Fruit fly (Drosophila melanogaster) whole organism, embryonic: ENCODE data around the gene Rnf146.

Experiments used
- Atf6 ChIP-seq: fragments of 200-800 bp; sonication (Bioruptor generic); IDR thresholded peaks from 2 replicates; pipeline ENCODE4 v1.3.6; 2022; ENCODE audit warnings: missing biosample characterization, missing genetic modification characterization
- B-H1 ChIP-seq: fragments of 200-800 bp; sonication (Bioruptor generic); IDR thresholded peaks from 3 replicates; pipeline ENCODE4 v1.3.6; 2022; ENCODE audit warnings: missing biosample characterization, missing genetic modification characterization
- CG10267 ChIP-seq: fragments of 200-800 bp; sonication (Bioruptor generic); optimal IDR thresholded peaks from 2 replicates; lab custom pipeline; 2018; ENCODE audit warnings: missing biosample characterization, mild to moderate bottlenecking, missing genetic modification characterization, moderate library complexity
- CG10654 ChIP-seq: fragments of 200-800 bp; sonication (Bioruptor generic); optimal IDR thresholded peaks from 2 replicates; lab custom pipeline; 2016; ENCODE audit warnings: missing biosample characterization, missing genetic modification characterization
- CG11504 ChIP-seq: fragments of 200-800 bp; sonication (Bioruptor generic); optimal IDR thresholded peaks from 3 replicates; lab custom pipeline; 2019; ENCODE audit warnings: missing biosample characterization, mild to moderate bottlenecking, missing genetic modification characterization, moderate library complexity
- CG12942 ChIP-seq: fragments of 200-800 bp; sonication (Bioruptor generic); optimal IDR thresholded peaks from 3 replicates; lab custom pipeline; 2016; ENCODE audit warnings: missing biosample characterization, missing genetic modification characterization
- CG13424 ChIP-seq: fragments of 200-800 bp; sonication (Bioruptor generic); optimal IDR thresholded peaks from 2 replicates; lab custom pipeline; 2019; ENCODE audit warnings: missing biosample characterization, mild to moderate bottlenecking, missing genetic modification characterization, moderate library complexity
- CG14667 ChIP-seq: fragments of 200-800 bp; sonication (Bioruptor generic); IDR thresholded peaks from 2 replicates; pipeline ENCODE4 v1.3.6; 2022; ENCODE audit warnings: missing biosample characterization, missing genetic modification characterization
- CG16779 ChIP-seq: fragments of 200-800 bp; sonication (Bioruptor generic); IDR thresholded peaks from 2 replicates; pipeline ENCODE4 v1.3.6; 2022; ENCODE audit warnings: missing biosample characterization, missing genetic modification characterization
- CG2712 ChIP-seq: fragments of 200-800 bp; optimal IDR thresholded peaks from 3 replicates; lab custom pipeline; 2019; ENCODE audit warnings: missing biosample characterization, mild to moderate bottlenecking, missing genetic modification characterization, moderate library complexity
- CG32532 ChIP-seq: fragments of 200-800 bp; sonication (Bioruptor generic); IDR thresholded peaks from 2 replicates; pipeline ENCODE4 v1.3.6; 2022; ENCODE audit warnings: missing biosample characterization, missing genetic modification characterization
- CG32767 ChIP-seq: fragments of 200-800 bp; sonication (Bioruptor generic); IDR thresholded peaks from 2 replicates; pipeline ENCODE4 v1.3.6; 2022; ENCODE audit warnings: missing biosample characterization, missing genetic modification characterization
- CG3281 ChIP-seq: fragments of 200-800 bp; sonication (Bioruptor generic); optimal IDR thresholded peaks from 3 replicates; lab custom pipeline; 2017; ENCODE audit warnings: missing biosample characterization, mild to moderate bottlenecking, missing genetic modification characterization
- CG33557 ChIP-seq: fragments of 200-800 bp; sonication (Bioruptor generic); optimal IDR thresholded peaks from 2 replicates; lab custom pipeline; 2019; ENCODE audit warnings: missing biosample characterization, mild to moderate bottlenecking, missing genetic modification characterization, moderate library complexity
- CG34422 ChIP-seq: fragments of 200-800 bp; sonication (Bioruptor generic); IDR thresholded peaks from 3 replicates; pipeline ENCODE4 v1.3.6; 2022; ENCODE audit warnings: missing biosample characterization, missing genetic modification characterization
- CG3995 ChIP-seq: fragments of 200-800 bp; sonication (Bioruptor generic); optimal IDR thresholded peaks from 3 replicates; lab custom pipeline; 2016; ENCODE audit warnings: missing biosample characterization, missing genetic modification characterization
- CG4282 ChIP-seq: fragments of 200-800 bp; sonication (Bioruptor generic); optimal IDR thresholded peaks from 2 replicates; lab custom pipeline; 2016; ENCODE audit warnings: missing biosample characterization, missing genetic modification characterization
- CG4820 ChIP-seq: fragments of 200-800 bp; sonication (Bioruptor generic); optimal IDR thresholded peaks from 3 replicates; lab custom pipeline; 2016; ENCODE audit warnings: missing biosample characterization, missing genetic modification characterization
- CG8944 ChIP-seq: fragments of 200-800 bp; sonication (Bioruptor generic); optimal IDR thresholded peaks from 3 replicates; lab custom pipeline; 2016; ENCODE audit warnings: missing biosample characterization, missing genetic modification characterization
- CG9437 ChIP-seq: fragments of 200-800 bp; sonication (Bioruptor generic); optimal IDR thresholded peaks from 2 replicates; lab custom pipeline; 2018; ENCODE audit warnings: missing biosample characterization, mild to moderate bottlenecking, missing genetic modification characterization
- Dip3 ChIP-seq: fragments of 200-800 bp; sonication (Bioruptor generic); optimal IDR thresholded peaks from 3 replicates; lab custom pipeline; 2016; ENCODE audit warnings: missing biosample characterization, missing genetic modification characterization
- H15 ChIP-seq: fragments of 200-800 bp; sonication (Bioruptor generic); IDR thresholded peaks from 3 replicates; pipeline ENCODE4 v1.3.6; 2022; ENCODE audit warnings: missing biosample characterization, missing genetic modification characterization
- Hand ChIP-seq: fragments of 200-800 bp; sonication (Bioruptor generic); optimal IDR thresholded peaks from 2 replicates; lab custom pipeline; 2017; ENCODE audit warnings: mild to moderate bottlenecking, missing biosample characterization, missing genetic modification reagents, missing genetic modification characterization
- Hey ChIP-seq: fragments of 200-800 bp; sonication (Bioruptor generic); optimal IDR thresholded peaks from 3 replicates; lab custom pipeline; 2018; ENCODE audit warnings: missing biosample characterization, mild to moderate bottlenecking, missing genetic modification characterization
- Hr51 ChIP-seq, 2 experiments: fragments of 200-800 bp; sonication (Bioruptor generic); optimal IDR thresholded peaks; 2 replicates in 1 of 2; 3 replicates in 1 of 2; lab custom pipeline; 2016 to 2018; ENCODE audit warnings: missing biosample characterization in 2 of 2, missing genetic modification characterization in 2 of 2, mild to moderate bottlenecking in 1 of 2, moderate library complexity in 1 of 2
- Med ChIP-seq: fragments of 200-800 bp; sonication (Bioruptor generic); peaks from one replicate; lab custom pipeline; 2016; ENCODE audit warnings: missing biosample characterization, missing genetic modification characterization, mild to moderate bottlenecking, inconsistent platforms, moderate library complexity
- PHDP ChIP-seq: fragments of 200-800 bp; sonication (Bioruptor generic); optimal IDR thresholded peaks from 3 replicates; lab custom pipeline; 2018; ENCODE audit warnings: missing biosample characterization, mild to moderate bottlenecking, missing genetic modification characterization, moderate library complexity
- Ravus ChIP-seq: fragments of 200-800 bp; sonication (Bioruptor generic); IDR thresholded peaks from 2 replicates; pipeline ENCODE4 v1.3.6; 2022; ENCODE audit warnings: missing biosample characterization, missing genetic modification characterization
- Six4 ChIP-seq: fragments of 200-800 bp; sonication (Bioruptor generic); optimal IDR thresholded peaks from 2 replicates; lab custom pipeline; 2016; ENCODE audit warnings: missing biosample characterization, missing genetic modification characterization
- Tbp ChIP-seq: fragments of >200 bp; optimal IDR thresholded peaks from 2 replicates; lab custom pipeline; 2018; ENCODE audit warnings: missing biosample characterization, missing genetic modification characterization
- Usf ChIP-seq: fragments of 200-800 bp; sonication (Bioruptor generic); optimal IDR thresholded peaks from 2 replicates; lab custom pipeline; 2017; ENCODE audit warnings: missing genotype, missing biosample characterization, missing genetic modification characterization
- Xbp1 ChIP-seq: fragments of 200-800 bp; sonication (Bioruptor generic); optimal IDR thresholded peaks from 3 replicates; lab custom pipeline; 2016; ENCODE audit warnings: missing biosample characterization, mild to moderate bottlenecking, missing genetic modification characterization
- YL-1 ChIP-seq: fragments of 200-800 bp; sonication (Bioruptor generic); optimal IDR thresholded peaks from 3 replicates; lab custom pipeline; 2017; ENCODE audit warnings: missing biosample characterization, mild to moderate bottlenecking, missing genetic modification characterization
- croc ChIP-seq: fragments of 200-800 bp; sonication (Bioruptor generic); conservative IDR thresholded peaks from 3 replicates; pipeline ENCODE4 v1.3.6; 2022; ENCODE audit warnings: missing biosample characterization, missing genetic modification characterization
- cwo ChIP-seq: fragments of 200-800 bp; sonication (Bioruptor generic); optimal IDR thresholded peaks from 3 replicates; lab custom pipeline; 2017; ENCODE audit warnings: missing biosample characterization, missing genetic modification characterization, mild to moderate bottlenecking, moderate library complexity, missing genetic modification reagents
- dysf ChIP-seq: fragments of 200-800 bp; sonication (Bioruptor generic); IDR thresholded peaks from 3 replicates; pipeline ENCODE4 v1.3.6; 2022; ENCODE audit warnings: missing biosample characterization, missing genetic modification characterization
- exex ChIP-seq: fragments of 200-800 bp; sonication (Bioruptor generic); optimal IDR thresholded peaks from 4 replicates; lab custom pipeline; 2018; ENCODE audit warnings: missing biosample characterization, mild to moderate bottlenecking, missing genetic modification characterization, moderate library complexity
- fd3F ChIP-seq: fragments of 200-800 bp; sonication (Bioruptor generic); optimal IDR thresholded peaks from 2 replicates; lab custom pipeline; 2018; ENCODE audit warnings: missing biosample characterization, mild to moderate bottlenecking, missing genetic modification characterization, moderate library complexity
- gem ChIP-seq: fragments of 200-800 bp; sonication (Bioruptor generic); optimal IDR thresholded peaks from 2 replicates; lab custom pipeline; 2019; ENCODE audit warnings: missing biosample characterization, mild to moderate bottlenecking, missing genetic modification characterization, moderate library complexity
- jigr1 ChIP-seq: fragments of 200-800 bp; sonication (Bioruptor generic); IDR thresholded peaks from 3 replicates; pipeline ENCODE4 v1.3.6; 2022; ENCODE audit warnings: missing biosample characterization, missing genetic modification characterization
- lbe ChIP-seq: fragments of 200-800 bp; sonication (Bioruptor generic); optimal IDR thresholded peaks from 2 replicates; lab custom pipeline; 2016; ENCODE audit warnings: missing biosample characterization, mild to moderate bottlenecking, missing genetic modification characterization
- lola ChIP-seq, 3 experiments: fragments of >200 bp in 2 of 3; fragments of 200-800 bp in 1 of 3; sonication (Bioruptor generic) in 1 of 3; optimal IDR thresholded peaks; 2 replicates each; lab custom pipeline; 2017 to 2019; ENCODE audit warnings: missing biosample characterization in 3 of 3, missing genetic modification characterization in 3 of 3, mild to moderate bottlenecking in 1 of 3, moderate library complexity in 1 of 3
- nom ChIP-seq: fragments of 200-800 bp; sonication (Bioruptor generic); optimal IDR thresholded peaks from 2 replicates; lab custom pipeline; 2017; ENCODE audit warnings: missing biosample characterization, missing genetic modification characterization, mild to moderate bottlenecking, moderate library complexity, missing genetic modification reagents
- org-1 ChIP-seq: fragments of 200-800 bp; sonication (Bioruptor generic); optimal IDR thresholded peaks from 2 replicates; lab custom pipeline; 2017; ENCODE audit warnings: missing biosample characterization, missing genetic modification characterization
- otp ChIP-seq: fragments of 200-800 bp; sonication (Bioruptor generic); IDR thresholded peaks from 3 replicates; pipeline ENCODE4, ENCODE4 v1.3.6; 2022; ENCODE audit warnings: missing biosample characterization, missing genetic modification characterization
- pan ChIP-seq, 4 experiments: fragments of >200 bp in 3 of 4; fragments of 200-800 bp in 1 of 4; sonication (Bioruptor generic) in 1 of 4; optimal IDR thresholded peaks in 3 of 4; IDR thresholded peaks in 1 of 4; 2 replicates each; pipeline versions ENCODE4 v1.3.6 to Lab custom; 2017 to 2022; ENCODE audit warnings: missing biosample characterization in 2 of 4, missing genetic modification characterization in 2 of 4, mixed read lengths in 1 of 4
- sens ChIP-seq: fragments of 200-800 bp; sonication (Bioruptor generic); peaks from one replicate; lab custom pipeline; 2016; ENCODE audit warnings: missing biosample characterization, missing genetic modification characterization
- usp ChIP-seq: fragments of >200 bp; optimal IDR thresholded peaks from 2 replicates; lab custom pipeline; 2017; ENCODE audit warnings: missing biosample characterization, missing genetic modification characterization

The Rnf146 gene

DNA sequence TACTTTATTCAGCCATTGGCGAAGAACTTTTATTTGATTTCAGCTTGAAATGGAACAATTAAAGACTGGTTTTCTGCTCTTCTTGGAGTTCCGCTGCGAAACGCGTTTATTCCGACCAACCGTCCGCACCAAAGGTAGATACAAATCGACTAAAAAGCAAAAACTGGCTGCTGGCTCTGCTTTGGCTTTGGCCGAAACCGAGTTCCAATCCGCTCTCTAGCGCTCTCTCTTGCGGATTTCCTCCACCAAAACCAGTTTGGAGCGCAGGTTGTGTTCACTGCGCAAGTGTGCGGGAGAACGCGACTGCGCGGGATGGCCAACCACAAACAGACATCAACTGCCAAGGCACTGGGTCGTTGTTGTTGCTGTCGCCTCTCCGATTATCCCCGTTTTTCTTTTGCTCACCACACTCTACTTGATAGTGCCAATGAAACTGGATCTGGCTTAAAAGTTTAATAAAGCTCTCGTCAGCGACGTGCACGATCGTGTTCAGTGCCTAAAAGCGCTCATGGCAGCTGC lies 7.1 kb downstream of the Rnf146 start, which contains the start of gene wnd (continued):
- TF ChIP-seq PHDP (no peak), otp (GFP tag; lab: Robert Waterston, UW) (no peak), pan (optimal IDR thresholded peaks at IDR 0.05; lab: Kevin White, UChicago) (no peak), pan (GFP tag; optimal IDR thresholded peaks at IDR 0.05 in 1 of 2, IDR thresholded peaks at IDR 0.05 in 1 of 2) (peak in 1 of 2 experiments; percentile 6), H15 (GFP tag; lab: Robert Waterston, UW) (no peak), CG32532 (peak; percentile 44; the same call in 1 of the 2 replicates), CG33557 (GFP tag; lab: Kevin White, UChicago) (no peak), lbe (GFP tag; lab: Kevin White, UChicago) (no peak), CG3995 (GFP tag; lab: Kevin White, UChicago) (no peak), sens (peak; percentile 82), nom (GFP tag; lab: Kevin White, UChicago) (peak; percentile 23), Six4 (no peak), Hey (no peak), jigr1 (GFP tag; lab: Robert Waterston, UW) (no peak)

DNA sequence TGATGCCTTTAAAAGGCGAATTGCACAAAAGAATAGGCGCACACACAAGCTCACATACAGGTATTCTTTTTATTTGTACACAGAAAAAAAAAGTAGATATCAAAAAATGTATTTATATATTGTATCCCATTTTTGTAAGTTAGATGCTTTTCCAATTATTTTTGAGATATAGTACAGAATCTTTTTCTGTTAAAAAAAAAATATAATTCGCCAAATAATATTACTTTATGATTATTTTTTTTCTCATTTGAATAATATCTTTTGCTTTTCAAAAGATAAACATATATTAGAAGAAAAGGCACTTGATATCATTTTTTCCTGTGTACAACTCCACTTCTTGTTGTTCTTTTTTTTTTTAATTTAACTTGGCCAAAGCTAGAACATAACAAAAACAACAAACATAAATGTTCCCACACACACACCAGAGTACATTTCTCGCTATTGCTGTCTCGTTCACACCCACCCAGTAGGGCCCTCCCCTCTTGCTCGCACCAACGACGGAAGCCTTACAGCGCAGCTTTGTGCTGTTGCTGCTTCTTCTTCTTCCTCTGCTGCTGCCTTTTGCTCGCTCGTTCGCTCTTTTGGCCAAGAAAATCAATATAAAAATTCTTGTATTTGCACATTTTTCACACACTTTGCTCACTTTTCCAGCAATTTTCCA lies 7.7 kb downstream of the Rnf146 start:
- TF ChIP-seq Ravus (peak; percentile 69), CG16779 (GFP tag; lab: Robert Waterston, UW) (no peak), CG3281 (GFP tag; lab: Kevin White, UChicago) (peak; percentile 77), Atf6 (GFP tag; lab: Robert Waterston, UW) (peak; percentile 71), CG4820 (GFP tag; lab: Kevin White, UChicago) (peak; percentile 56), exex (tag; lab: Kevin White, UChicago) (peak; percentile 52), Dip3 (GFP tag; lab: Kevin White, UChicago) (no peak), CG10654 (GFP tag; lab: Kevin White, UChicago) (peak; percentile 63), dysf (GFP tag; lab: Robert Waterston, UW) (peak; percentile 87; the same call in 2 of the 3 replicates), CG9437 (GFP tag; lab: Kevin White, UChicago) (peak; percentile 54), YL-1 (peak; percentile 22), CG32767 (GFP tag; lab: Robert Waterston, UW) (peak; percentile 26; the same call in 1 of the 2 replicates), CG34422 (0 out of 3 replicates have a peak, but pooled peaks have one; percentile 62), fd3F (GFP tag; lab: Kevin White, UChicago) (peak; percentile 62), CG2712 (peak; percentile 90), gem (peak; percentile 93), CG14667 (GFP tag; lab: Robert Waterston, UW) (peak; percentile 71), CG11504 (tag; lab: Kevin White, UChicago) (peak; percentile 90), croc (GFP tag; lab: Robert Waterston, UW) (peak; percentile 60), CG4282 (GFP tag; lab: Kevin White, UChicago) (no peak), CG8944 (GFP tag; lab: Kevin White, UChicago) (no peak), lola (GFP tag; optimal IDR thresholded peaks at IDR 0.05; lab: Kevin White, UChicago) (peak in 2 of 3 experiments; percentile 17 to 73), Med (GFP tag; lab: Kevin White, UChicago) (peak; percentile 81), usp (no peak), org-1 (GFP tag; lab: Kevin White, UChicago) (peak; percentile 52), CG10267 (tag; lab: Kevin White, UChicago) (peak; percentile 84), Hand (GFP tag; lab: Kevin White, UChicago) (peak; percentile 45), Hr51 (GFP tag; optimal IDR thresholded peaks at IDR 0.05; lab: Kevin White, UChicago) (peak in 1 of 2 experiments; percentile 77), B-H1 (peak; percentile 66), Usf (GFP tag; lab: Kevin White, UChicago) (peak; percentile 4), CG12942 (peak; percentile 1), cwo (peak; percentile 77), CG13424 (tag; lab: Kevin White, UChicago) (peak; percentile 63), Tbp (GFP tag; lab: Kevin White, UChicago) (no peak), Xbp1 (GFP tag; lab: Kevin White, UChicago) (peak; percentile 47)
